Fruit fly (Drosophila melanogaster) whole organism, embryonic: Measurements from ENCODE around the gene KP78b.

Experiments
- CG10431 ChIP-seq: fragments of 200-800 bp; sonication (Bioruptor generic); optimal IDR thresholded peaks from 3 replicates; lab custom pipeline; 2018; ENCODE audit warnings: missing biosample characterization, mild to moderate bottlenecking, missing genetic modification characterization
- CG11456 ChIP-seq: fragments of 200-800 bp; sonication (Bioruptor generic); IDR thresholded peaks from 3 replicates; pipeline ENCODE4 v1.3.6; 2022; ENCODE audit warnings: missing biosample characterization, missing genetic modification characterization
- CG16863 ChIP-seq: fragments of 200-800 bp; sonication (Bioruptor generic); optimal IDR thresholded peaks from 3 replicates; lab custom pipeline; 2016; ENCODE audit warnings: missing biosample characterization, missing genetic modification characterization
- CG2678 ChIP-seq: fragments of 200-800 bp; sonication (Bioruptor generic); optimal IDR thresholded peaks from 3 replicates; lab custom pipeline; 2019; ENCODE audit warnings: missing biosample characterization, mild to moderate bottlenecking, missing genetic modification characterization, moderate library complexity
- CTCF ChIP-seq: fragments of 200-800 bp; sonication (Bioruptor generic); optimal IDR thresholded peaks from 2 replicates; lab custom pipeline; 2017; ENCODE audit warnings: missing biosample characterization, mild to moderate bottlenecking, missing genetic modification characterization, moderate library complexity
- E2f1 ChIP-seq: fragments of 200-800 bp; sonication (Bioruptor generic); IDR thresholded peaks from 2 replicates; pipeline ENCODE4 v1.3.6; 2022; ENCODE audit warnings: missing biosample characterization, missing genetic modification characterization
- Pdp1 ChIP-seq, 2 experiments: fragments of 200-800 bp; sonication (Bioruptor generic); optimal IDR thresholded peaks; 3 replicates each; lab custom pipeline; 2016; ENCODE audit warnings: missing biosample characterization in 2 of 2, missing genetic modification characterization in 2 of 2, mild to moderate bottlenecking in 1 of 2, moderate library complexity in 1 of 2
- Sox100B ChIP-seq: fragments of 200-800 bp; sonication (Bioruptor generic); optimal IDR thresholded peaks from 3 replicates; lab custom pipeline; 2018; ENCODE audit warnings: missing biosample characterization, mild to moderate bottlenecking, missing genetic modification characterization
- abd-A ChIP-seq: fragments of 200-800 bp; sonication (Bioruptor generic); optimal IDR thresholded peaks from 3 replicates; lab custom pipeline; 2019; ENCODE audit warnings: missing biosample characterization, mild to moderate bottlenecking, missing genetic modification characterization, moderate library complexity
- cad ChIP-seq: fragments of >200 bp; optimal IDR thresholded peaks from 2 replicates; lab custom pipeline; 2017; ENCODE audit warnings: missing biosample characterization, missing genetic modification characterization
- nmo ChIP-seq: fragments of 200-800 bp; sonication (Bioruptor generic); optimal IDR thresholded peaks from 2 replicates; lab custom pipeline; 2018; ENCODE audit warnings: missing biosample characterization, mild to moderate bottlenecking, missing genetic modification characterization, moderate library complexity
- pzg ChIP-seq: fragments of 200-800 bp; sonication (Bioruptor generic); optimal IDR thresholded peaks from 3 replicates; lab custom pipeline; 2018; ENCODE audit warnings: missing biosample characterization, mild to moderate bottlenecking, missing genetic modification characterization, moderate library complexity
- zfh2 ChIP-seq: fragments of 200-800 bp; sonication (Bioruptor generic); optimal IDR thresholded peaks from 2 replicates; lab custom pipeline; 2016; ENCODE audit warnings: missing biosample characterization, missing genetic modification characterization

DNA sequence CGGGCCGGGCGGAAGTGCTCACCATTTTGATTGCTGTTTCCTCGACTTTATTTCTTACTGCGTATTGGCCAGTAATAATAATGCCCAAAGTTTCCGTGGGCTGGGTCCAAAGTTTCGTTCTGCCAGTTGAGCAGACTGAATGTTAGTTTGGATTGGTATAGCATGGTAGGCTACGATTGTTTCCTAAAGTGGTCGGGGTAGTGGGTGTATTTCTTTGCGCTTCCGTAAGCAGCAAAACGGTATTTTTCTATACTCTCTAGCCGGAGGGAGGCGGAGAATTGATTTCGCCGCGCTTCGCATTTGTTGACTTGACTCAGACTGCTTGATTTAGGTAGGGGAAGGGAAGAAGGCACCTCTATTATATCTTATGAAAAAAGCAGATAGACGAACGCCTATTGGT is 9.5 kb downstream of the KP78b start:
- TF ChIP-seq CG2678 (tag; lab: Kevin White, UChicago) = no peak
- no peak for TF ChIP-seq zfh2 (GFP tag; lab: Kevin White, UChicago)
- no peak for TF ChIP-seq CG16863 (GFP tag; lab: Kevin White, UChicago)
- TF ChIP-seq CTCF (GFP tag; lab: Kevin White, UChicago) = no peak
- no peak for TF ChIP-seq E2f1 (GFP tag; lab: Robert Waterston, UW)
- no peak for TF ChIP-seq pzg (GFP tag; lab: Kevin White, UChicago)
- no peak for TF ChIP-seq nmo (GFP tag; lab: Kevin White, UChicago)
- TF ChIP-seq Pdp1 (GFP tag; optimal IDR thresholded peaks at IDR 0.05; lab: Kevin White, UChicago) = no peak
- TF ChIP-seq CG11456 (GFP tag; lab: Robert Waterston, UW) = no peak
- no peak for TF ChIP-seq Sox100B
- TF ChIP-seq cad (GFP tag; lab: Kevin White, UChicago) = no peak
- TF ChIP-seq CG10431 = no peak
- TF ChIP-seq abd-A = no peak
